Worm (Caenorhabditis elegans) whole organism, midembryonic: Measurements from ENCODE around the gene rps-3.

Experiments
- T22C8.4 ChIP-seq: fragments of 200-800 bp; sonication (Bioruptor generic); IDR thresholded peaks from 2 replicates; pipeline ENCODE4 v1.3.6; 2022; ENCODE audit warnings: missing genetic modification characterization, missing compliant biosample characterization
- flt-1 ChIP-seq: fragments of 200-800 bp; sonication (Bioruptor generic); IDR thresholded peaks from 2 replicates; pipeline ENCODE4 v1.3.6; 2022; ENCODE audit warnings: missing genetic modification characterization, missing compliant biosample characterization
- klf-2 ChIP-seq: fragments of 200-800 bp; sonication (Bioruptor generic); conservative IDR thresholded peaks from 2 replicates; pipeline ENCODE4 v1.3.6; 2022; ENCODE audit warnings: missing genetic modification reagents, missing genetic modification characterization, missing compliant biosample characterization
- med-1 ChIP-seq: sonication (generic microtip); optimal IDR thresholded peaks from 2 replicates; lab custom pipeline; 2017; ENCODE audit warnings: missing genetic modification characterization, mild to moderate bottlenecking, missing compliant biosample characterization, antibody characterized with exemption, missing genetic modification reagents; ENCODE audit not compliant: insufficient read depth
- ref-1 ChIP-seq: fragments of 200-800 bp; sonication (Bioruptor generic); conservative IDR thresholded peaks from 2 replicates; pipeline ENCODE4 v1.3.6; 2022; ENCODE audit warnings: missing genetic modification reagents, missing genetic modification characterization, missing compliant biosample characterization
- tab-1 ChIP-seq: fragments of 200-800 bp; sonication (Bioruptor generic); IDR thresholded peaks from 2 replicates; pipeline ENCODE4 v1.3.6; 2022; ENCODE audit warnings: missing genetic modification characterization, missing compliant biosample characterization
- ztf-23 ChIP-seq: fragments of 200-800 bp; sonication (Bioruptor generic); IDR thresholded peaks from 2 replicates; pipeline ENCODE4 v1.3.6; 2022; ENCODE audit warnings: missing genetic modification reagents, missing genetic modification characterization, missing compliant biosample characterization

- no peak for TF ChIP-seq ref-1
- no peak for TF ChIP-seq flt-1 (GFP tag; lab: Robert Waterston, UW)
- TF ChIP-seq klf-2 (GFP tag; lab: Robert Waterston, UW) = no peak
- no peak for TF ChIP-seq T22C8.4 (GFP tag; lab: Robert Waterston, UW)
- no peak for TF ChIP-seq med-1 (GFP tag; lab: Kevin White, UChicago)
- no peak for TF ChIP-seq tab-1 (GFP tag; lab: Robert Waterston, UW)
- TF ChIP-seq ztf-23 (GFP tag; lab: Robert Waterston, UW) = no peak
Observed at ce11 chrIII:6216833-6217466, 10.3 kb downstream of the rps-3 start, which contains the start of gene hot-4.
